Worm (Caenorhabditis elegans) whole organism, mixed stage, embryonic: ENCODE data around the gene msp-49.
A peak's percentile ranks its signal among the peaks of the same experiment; 100 is the strongest.

Experiments used
- M03D4.4 ChIP-seq: sonication (generic microtip); optimal IDR thresholded peaks from 2 replicates; lab custom pipeline; 2017; ENCODE audit warnings: mild to moderate bottlenecking, missing genetic modification characterization, missing compliant biosample characterization
- bed-3 ChIP-seq: fragments of 200-800 bp; sonication (Bioruptor generic); optimal IDR thresholded peaks from 3 replicates; lab custom pipeline; 2018; ENCODE audit warnings: mild to moderate bottlenecking, missing genetic modification characterization, moderate library complexity, missing compliant biosample characterization
- blmp-1 ChIP-seq: fragments of 150-350 bp; optimal IDR thresholded peaks from 2 replicates; lab custom pipeline; 2014; ENCODE audit warnings: missing biosample characterization, missing genetic modification characterization
- ceh-39 ChIP-seq: fragments of 150-350 bp; optimal IDR thresholded peaks from 2 replicates; lab custom pipeline; 2014; ENCODE audit warnings: missing biosample characterization, missing genetic modification characterization
- ceh-43 ChIP-seq: fragments of 200-800 bp; sonication (Bioruptor generic); optimal IDR thresholded peaks from 2 replicates; lab custom pipeline; 2018; ENCODE audit warnings: mild to moderate bottlenecking, missing genetic modification characterization, moderate library complexity, missing compliant biosample characterization
- ceh-83 ChIP-seq: fragments of 200-800 bp; sonication (Bioruptor generic); optimal IDR thresholded peaks from 2 replicates; lab custom pipeline; 2018; ENCODE audit warnings: mild to moderate bottlenecking, missing genetic modification characterization, missing compliant biosample characterization
- ces-1 ChIP-seq: fragments of 150-350 bp; optimal IDR thresholded peaks from 2 replicates; lab custom pipeline; 2014; ENCODE audit warnings: missing biosample characterization, missing genetic modification reagents, missing genetic modification characterization
- cnd-1 ChIP-seq: fragments of 200-800 bp; sonication (Bioruptor generic); optimal IDR thresholded peaks from 2 replicates; lab custom pipeline; 2018; ENCODE audit warnings: mild to moderate bottlenecking, missing genetic modification characterization, missing compliant biosample characterization
- drap-1 ChIP-seq: fragments of 200-800 bp; sonication (Bioruptor generic); optimal IDR thresholded peaks from 3 replicates; lab custom pipeline; 2018; ENCODE audit warnings: mild to moderate bottlenecking, missing genetic modification characterization, missing compliant biosample characterization
- elt-1 ChIP-seq: sonication (generic microtip); optimal IDR thresholded peaks from 2 replicates; lab custom pipeline; 2017; ENCODE audit warnings: missing genetic modification characterization, mild to moderate bottlenecking, missing compliant biosample characterization, antibody characterized with exemption, moderate library complexity, borderline replicate concordance; ENCODE audit not compliant: insufficient read depth
- elt-3 ChIP-seq: fragments of 150-350 bp; optimal IDR thresholded peaks from 2 replicates; lab custom pipeline; 2014; ENCODE audit warnings: missing biosample characterization, missing genetic modification characterization
- flh-1 ChIP-seq: fragments of 200-800 bp; sonication (Bioruptor generic); optimal IDR thresholded peaks from 2 replicates; lab custom pipeline; 2018; ENCODE audit warnings: mild to moderate bottlenecking, missing genetic modification characterization, moderate library complexity, missing compliant biosample characterization
- ham-2 ChIP-seq: fragments of 200-800 bp; sonication (Bioruptor generic); optimal IDR thresholded peaks from 2 replicates; lab custom pipeline; 2018; ENCODE audit warnings: mild to moderate bottlenecking, missing genetic modification characterization, missing compliant biosample characterization
- hlh-1 ChIP-seq: fragments of 150-350 bp; optimal IDR thresholded peaks from 2 replicates; lab custom pipeline; 2014; ENCODE audit warnings: missing biosample characterization, missing genetic modification reagents, missing genetic modification characterization
- lin-13 ChIP-seq: fragments of 150-350 bp; optimal IDR thresholded peaks from 2 replicates; lab custom pipeline; 2014; ENCODE audit warnings: missing biosample characterization, missing genetic modification characterization
- lin-32 ChIP-seq: fragments of 200-800 bp; sonication (Bioruptor generic); optimal IDR thresholded peaks from 2 replicates; lab custom pipeline; 2018; ENCODE audit warnings: mild to moderate bottlenecking, missing genetic modification characterization, missing compliant biosample characterization
- lsy-2 ChIP-seq: fragments of 150-350 bp; optimal IDR thresholded peaks from 2 replicates; lab custom pipeline; 2014; ENCODE audit warnings: missing biosample characterization, missing genetic modification characterization
- mab-5 ChIP-seq: fragments of 150-350 bp; optimal IDR thresholded peaks from 2 replicates; lab custom pipeline; 2014; ENCODE audit warnings: missing biosample characterization, missing genetic modification characterization
- mep-1 ChIP-seq: fragments of 150-350 bp; optimal IDR thresholded peaks from 2 replicates; lab custom pipeline; 2017; ENCODE audit warnings: missing biosample characterization, missing genetic modification reagents, missing genetic modification characterization, inconsistent platforms
- mls-2 ChIP-seq: sonication (generic microtip); optimal IDR thresholded peaks from 2 replicates; lab custom pipeline; 2016; ENCODE audit warnings: mild to moderate bottlenecking, missing genetic modification characterization, moderate library complexity, missing compliant biosample characterization
- nhr-12 ChIP-seq: fragments of 150-350 bp; optimal IDR thresholded peaks from 2 replicates; lab custom pipeline; 2014; ENCODE audit warnings: missing biosample characterization, missing genetic modification characterization
- nhr-2 ChIP-seq: fragments of 150-350 bp; optimal IDR thresholded peaks from 2 replicates; lab custom pipeline; 2014; ENCODE audit warnings: missing biosample characterization, missing genetic modification characterization
- nhr-237 ChIP-seq: fragments of 150-350 bp; optimal IDR thresholded peaks from 2 replicates; lab custom pipeline; 2014; ENCODE audit warnings: missing biosample characterization, missing genetic modification characterization
- nhr-28 ChIP-seq: fragments of 150-350 bp; optimal IDR thresholded peaks from 2 replicates; lab custom pipeline; 2014; ENCODE audit warnings: missing biosample characterization, missing genetic modification characterization
- nhr-76 ChIP-seq: sonication (generic microtip); optimal IDR thresholded peaks from 2 replicates; lab custom pipeline; 2017; ENCODE audit warnings: missing biosample characterization, missing genetic modification characterization
- pha-4 ChIP-seq: fragments of 150-350 bp; optimal IDR thresholded peaks from 2 replicates; lab custom pipeline; 2018; ENCODE audit warnings: missing biosample characterization, missing genetic modification reagents, missing genetic modification characterization
- sem-2 ChIP-seq: fragments of 200-800 bp; sonication (Bioruptor generic); optimal IDR thresholded peaks from 2 replicates; lab custom pipeline; 2018; ENCODE audit warnings: mild to moderate bottlenecking, missing genetic modification characterization, missing compliant biosample characterization
- snpc-4 ChIP-seq: fragments of 150-350 bp; optimal IDR thresholded peaks from 2 replicates; lab custom pipeline; 2014; ENCODE audit warnings: missing biosample characterization, missing genetic modification characterization
- sptf-1 ChIP-seq: sonication (generic microtip); optimal IDR thresholded peaks from 2 replicates; lab custom pipeline; 2017; ENCODE audit warnings: mild to moderate bottlenecking, missing genetic modification characterization, moderate library complexity, missing compliant biosample characterization
- tbx-8 ChIP-seq: fragments of 200-800 bp; sonication (Bioruptor generic); optimal IDR thresholded peaks from 2 replicates; lab custom pipeline; 2018; ENCODE audit warnings: mild to moderate bottlenecking, missing genetic modification characterization, moderate library complexity, missing compliant biosample characterization
- unc-120 ChIP-seq: sonication (generic microtip); optimal IDR thresholded peaks from 2 replicates; lab custom pipeline; 2017; ENCODE audit warnings: missing genetic modification characterization, missing compliant biosample characterization; ENCODE audit not compliant: poor library complexity, severe bottlenecking
- unc-39 ChIP-seq: fragments of 150-350 bp; optimal IDR thresholded peaks from 2 replicates; lab custom pipeline; 2014; ENCODE audit warnings: missing biosample characterization, missing genetic modification characterization
- unc-62 ChIP-seq: fragments of 150-350 bp; optimal IDR thresholded peaks from 2 replicates; lab custom pipeline; 2014; ENCODE audit warnings: missing biosample characterization, missing genetic modification reagents, missing genetic modification characterization
- zip-8 ChIP-seq: fragments of 150-350 bp; optimal IDR thresholded peaks from 2 replicates; lab custom pipeline; 2014; ENCODE audit warnings: missing biosample characterization, missing genetic modification characterization
- ztf-11 ChIP-seq: fragments of 150-350 bp; optimal IDR thresholded peaks from 2 replicates; lab custom pipeline; 2014; ENCODE audit warnings: missing biosample characterization, missing genetic modification characterization

msp-49 gene

ce11 chrII:5176934-5177333 lies 17.2 kb upstream of the msp-49 start:
- TF ChIP-seq lin-32 (GFP tag; lab: Kevin White, UChicago) (no peak), pha-4 (tag; lab: Kevin White, UChicago) (no peak), M03D4.4 (tag; lab: Kevin White, UChicago) (no peak), nhr-28 (tag; lab: Kevin White, UChicago) (no peak), elt-1 (tag; lab: Kevin White, UChicago) (no peak), lin-13 (tag; lab: Kevin White, UChicago) (no peak), unc-39 (tag; lab: Kevin White, UChicago) (no peak), ces-1 (GFP tag; lab: Kevin White, UChicago) (no peak), snpc-4 (tag; lab: Kevin White, UChicago) (no peak), sptf-1 (tag; lab: Kevin White, UChicago) (no peak), ham-2 (GFP tag; lab: Kevin White, UChicago) (no peak), lsy-2 (no peak), zip-8 (tag; lab: Kevin White, UChicago) (no peak), unc-120 (no peak), ceh-39 (tag; lab: Kevin White, UChicago) (no peak), nhr-12 (tag; lab: Kevin White, UChicago) (no peak), bed-3 (GFP tag; lab: Kevin White, UChicago) (no peak), ceh-43 (GFP tag; lab: Kevin White, UChicago) (no peak), sem-2 (no peak)

ce11 chrII:5177902-5178301 lies 16.3 kb upstream of the msp-49 start, which contains the start of gene C27D6.12:
Gene C27D6.12, minus strand, starts transcription at chrII:5178002.
- TF ChIP-seq sptf-1 (tag; lab: Kevin White, UChicago) (no peak), mab-5 (tag; lab: Kevin White, UChicago) (no peak), zip-8 (tag; lab: Kevin White, UChicago) (no peak), ztf-11 (tag; lab: Kevin White, UChicago) (no peak), hlh-1 (tag; lab: Kevin White, UChicago) (no peak), pha-4 (tag; lab: Kevin White, UChicago) (no peak)

ce11 chrII:5178609-5179008 lies 15.6 kb upstream of the msp-49 start:
- TF ChIP-seq flh-1 (GFP tag; lab: Kevin White, UChicago): no peak
- TF ChIP-seq ham-2 (GFP tag; lab: Kevin White, UChicago): no peak
- TF ChIP-seq mep-1: no peak
- no peak for TF ChIP-seq blmp-1 (tag; lab: Kevin White, UChicago)
- TF ChIP-seq ces-1 (GFP tag; lab: Kevin White, UChicago): no peak
- no peak for TF ChIP-seq drap-1 (GFP tag; lab: Kevin White, UChicago)
- TF ChIP-seq nhr-76 (tag; lab: Kevin White, UChicago): no peak
- TF ChIP-seq mab-5 (tag; lab: Kevin White, UChicago): no peak
- TF ChIP-seq M03D4.4 (tag; lab: Kevin White, UChicago): no peak
- no peak for TF ChIP-seq bed-3 (GFP tag; lab: Kevin White, UChicago)
- TF ChIP-seq unc-39 (tag; lab: Kevin White, UChicago): no peak
- TF ChIP-seq nhr-12 (tag; lab: Kevin White, UChicago): no peak
- TF ChIP-seq sem-2: no peak
- TF ChIP-seq lin-32 (GFP tag; lab: Kevin White, UChicago): no peak
- no peak for TF ChIP-seq hlh-1 (tag; lab: Kevin White, UChicago)
- TF ChIP-seq unc-62: no peak
- TF ChIP-seq lin-13 (tag; lab: Kevin White, UChicago): no peak

- TF ChIP-seq unc-39 (tag; lab: Kevin White, UChicago) (no peak), sem-2 (no peak), ztf-11 (tag; lab: Kevin White, UChicago) (no peak), ceh-39 (tag; lab: Kevin White, UChicago) (no peak), nhr-76 (tag; lab: Kevin White, UChicago) (no peak), mls-2 (no peak), M03D4.4 (tag; lab: Kevin White, UChicago) (no peak), ceh-83 (GFP tag; lab: Kevin White, UChicago) (no peak), zip-8 (tag; lab: Kevin White, UChicago) (no peak), mep-1 (no peak), hlh-1 (tag; lab: Kevin White, UChicago) (no peak), ceh-43 (GFP tag; lab: Kevin White, UChicago) (no peak), sptf-1 (tag; lab: Kevin White, UChicago) (no peak)
- TF ChIP-seq, all 35 proteins: peak for 0
Measured at ce11 chrII:5180272-5180671, 13.9 kb upstream of the msp-49 start.

- no peak for TF ChIP-seq mab-5 (tag; lab: Kevin White, UChicago)
- TF ChIP-seq sptf-1 (tag; lab: Kevin White, UChicago): peak; percentile 48
- no peak for TF ChIP-seq nhr-76 (tag; lab: Kevin White, UChicago)
- TF ChIP-seq sem-2: no peak
- peak; percentile 58 for TF ChIP-seq elt-3 (tag; lab: Kevin White, UChicago)
- no peak for TF ChIP-seq nhr-28 (tag; lab: Kevin White, UChicago)
- TF ChIP-seq drap-1 (GFP tag; lab: Kevin White, UChicago): peak; percentile 71
- TF ChIP-seq unc-62: peak; percentile 75
- no peak for TF ChIP-seq nhr-237 (tag; lab: Kevin White, UChicago)
- peak; percentile 34 for TF ChIP-seq ztf-11 (tag; lab: Kevin White, UChicago)
- peak; percentile 17 for TF ChIP-seq lsy-2
- TF ChIP-seq snpc-4 (tag; lab: Kevin White, UChicago): no peak
- TF ChIP-seq cnd-1 (tag; lab: Kevin White, UChicago): peak; percentile 64
- TF ChIP-seq ceh-83 (GFP tag; lab: Kevin White, UChicago): no peak
- no peak for TF ChIP-seq lin-32 (GFP tag; lab: Kevin White, UChicago)
- peak; percentile 75 for TF ChIP-seq nhr-2 (tag; lab: Kevin White, UChicago)
- TF ChIP-seq flh-1 (GFP tag; lab: Kevin White, UChicago): no peak
- TF ChIP-seq tbx-8 (GFP tag; lab: Kevin White, UChicago): no peak
- TF ChIP-seq mls-2: peak; percentile 57
- peak; percentile 71 for TF ChIP-seq ces-1 (GFP tag; lab: Kevin White, UChicago)
- TF ChIP-seq unc-39 (tag; lab: Kevin White, UChicago): no peak
- TF ChIP-seq hlh-1 (tag; lab: Kevin White, UChicago): peak; percentile 40
- TF ChIP-seq elt-1 (tag; lab: Kevin White, UChicago): peak; percentile 76
- no peak for TF ChIP-seq blmp-1 (tag; lab: Kevin White, UChicago)
- TF ChIP-seq bed-3 (GFP tag; lab: Kevin White, UChicago): no peak
- no peak for TF ChIP-seq ceh-39 (tag; lab: Kevin White, UChicago)
- TF ChIP-seq zip-8 (tag; lab: Kevin White, UChicago): no peak
- TF ChIP-seq ceh-43 (GFP tag; lab: Kevin White, UChicago): no peak
Measured at ce11 chrII:5181497-5181896, 12.7 kb upstream of the msp-49 start.
